Worm (Caenorhabditis elegans) whole organism, mixed stage, embryonic: ENCODE measurements around the gene H21P03.10.

ENCODE experiments used
- M03D4.4 ChIP-seq: sonication (generic microtip); optimal IDR thresholded peaks from 2 replicates; lab custom pipeline; 2017; ENCODE audit warnings: mild to moderate bottlenecking, missing genetic modification characterization, missing compliant biosample characterization
- bed-3 ChIP-seq: fragments of 200-800 bp; sonication (Bioruptor generic); optimal IDR thresholded peaks from 3 replicates; lab custom pipeline; 2018; ENCODE audit warnings: mild to moderate bottlenecking, missing genetic modification characterization, moderate library complexity, missing compliant biosample characterization
- blmp-1 ChIP-seq: fragments of 150-350 bp; optimal IDR thresholded peaks from 2 replicates; lab custom pipeline; 2014; ENCODE audit warnings: missing biosample characterization, missing genetic modification characterization
- ceh-43 ChIP-seq: fragments of 200-800 bp; sonication (Bioruptor generic); optimal IDR thresholded peaks from 2 replicates; lab custom pipeline; 2018; ENCODE audit warnings: mild to moderate bottlenecking, missing genetic modification characterization, moderate library complexity, missing compliant biosample characterization
- ceh-83 ChIP-seq: fragments of 200-800 bp; sonication (Bioruptor generic); optimal IDR thresholded peaks from 2 replicates; lab custom pipeline; 2018; ENCODE audit warnings: mild to moderate bottlenecking, missing genetic modification characterization, missing compliant biosample characterization
- ces-1 ChIP-seq: fragments of 150-350 bp; optimal IDR thresholded peaks from 2 replicates; lab custom pipeline; 2014; ENCODE audit warnings: missing biosample characterization, missing genetic modification reagents, missing genetic modification characterization
- cnd-1 ChIP-seq: fragments of 200-800 bp; sonication (Bioruptor generic); optimal IDR thresholded peaks from 2 replicates; lab custom pipeline; 2018; ENCODE audit warnings: mild to moderate bottlenecking, missing genetic modification characterization, missing compliant biosample characterization
- drap-1 ChIP-seq: fragments of 200-800 bp; sonication (Bioruptor generic); optimal IDR thresholded peaks from 3 replicates; lab custom pipeline; 2018; ENCODE audit warnings: mild to moderate bottlenecking, missing genetic modification characterization, missing compliant biosample characterization
- elt-1 ChIP-seq: sonication (generic microtip); optimal IDR thresholded peaks from 2 replicates; lab custom pipeline; 2017; ENCODE audit warnings: missing genetic modification characterization, mild to moderate bottlenecking, missing compliant biosample characterization, antibody characterized with exemption, moderate library complexity, borderline replicate concordance; ENCODE audit not compliant: insufficient read depth
- elt-3 ChIP-seq: fragments of 150-350 bp; optimal IDR thresholded peaks from 2 replicates; lab custom pipeline; 2014; ENCODE audit warnings: missing biosample characterization, missing genetic modification characterization
- flh-1 ChIP-seq: fragments of 200-800 bp; sonication (Bioruptor generic); optimal IDR thresholded peaks from 2 replicates; lab custom pipeline; 2018; ENCODE audit warnings: mild to moderate bottlenecking, missing genetic modification characterization, moderate library complexity, missing compliant biosample characterization
- ham-2 ChIP-seq: fragments of 200-800 bp; sonication (Bioruptor generic); optimal IDR thresholded peaks from 2 replicates; lab custom pipeline; 2018; ENCODE audit warnings: mild to moderate bottlenecking, missing genetic modification characterization, missing compliant biosample characterization
- hlh-1 ChIP-seq: fragments of 150-350 bp; optimal IDR thresholded peaks from 2 replicates; lab custom pipeline; 2014; ENCODE audit warnings: missing biosample characterization, missing genetic modification reagents, missing genetic modification characterization
- lin-13 ChIP-seq: fragments of 150-350 bp; optimal IDR thresholded peaks from 2 replicates; lab custom pipeline; 2014; ENCODE audit warnings: missing biosample characterization, missing genetic modification characterization
- lin-32 ChIP-seq: fragments of 200-800 bp; sonication (Bioruptor generic); optimal IDR thresholded peaks from 2 replicates; lab custom pipeline; 2018; ENCODE audit warnings: mild to moderate bottlenecking, missing genetic modification characterization, missing compliant biosample characterization
- mep-1 ChIP-seq: fragments of 150-350 bp; optimal IDR thresholded peaks from 2 replicates; lab custom pipeline; 2017; ENCODE audit warnings: missing biosample characterization, missing genetic modification reagents, missing genetic modification characterization, inconsistent platforms
- mls-2 ChIP-seq: sonication (generic microtip); optimal IDR thresholded peaks from 2 replicates; lab custom pipeline; 2016; ENCODE audit warnings: mild to moderate bottlenecking, missing genetic modification characterization, moderate library complexity, missing compliant biosample characterization
- nhr-12 ChIP-seq: fragments of 150-350 bp; optimal IDR thresholded peaks from 2 replicates; lab custom pipeline; 2014; ENCODE audit warnings: missing biosample characterization, missing genetic modification characterization
- nhr-2 ChIP-seq: fragments of 150-350 bp; optimal IDR thresholded peaks from 2 replicates; lab custom pipeline; 2014; ENCODE audit warnings: missing biosample characterization, missing genetic modification characterization
- nhr-237 ChIP-seq: fragments of 150-350 bp; optimal IDR thresholded peaks from 2 replicates; lab custom pipeline; 2014; ENCODE audit warnings: missing biosample characterization, missing genetic modification characterization
- nhr-28 ChIP-seq: fragments of 150-350 bp; optimal IDR thresholded peaks from 2 replicates; lab custom pipeline; 2014; ENCODE audit warnings: missing biosample characterization, missing genetic modification characterization
- nhr-76 ChIP-seq: sonication (generic microtip); optimal IDR thresholded peaks from 2 replicates; lab custom pipeline; 2017; ENCODE audit warnings: missing biosample characterization, missing genetic modification characterization
- sem-2 ChIP-seq: fragments of 200-800 bp; sonication (Bioruptor generic); optimal IDR thresholded peaks from 2 replicates; lab custom pipeline; 2018; ENCODE audit warnings: mild to moderate bottlenecking, missing genetic modification characterization, missing compliant biosample characterization
- snpc-4 ChIP-seq: fragments of 150-350 bp; optimal IDR thresholded peaks from 2 replicates; lab custom pipeline; 2014; ENCODE audit warnings: missing biosample characterization, missing genetic modification characterization
- sptf-1 ChIP-seq: sonication (generic microtip); optimal IDR thresholded peaks from 2 replicates; lab custom pipeline; 2017; ENCODE audit warnings: mild to moderate bottlenecking, missing genetic modification characterization, moderate library complexity, missing compliant biosample characterization
- tbx-8 ChIP-seq: fragments of 200-800 bp; sonication (Bioruptor generic); optimal IDR thresholded peaks from 2 replicates; lab custom pipeline; 2018; ENCODE audit warnings: mild to moderate bottlenecking, missing genetic modification characterization, moderate library complexity, missing compliant biosample characterization
- unc-120 ChIP-seq: sonication (generic microtip); optimal IDR thresholded peaks from 2 replicates; lab custom pipeline; 2017; ENCODE audit warnings: missing genetic modification characterization, missing compliant biosample characterization; ENCODE audit not compliant: poor library complexity, severe bottlenecking
- unc-39 ChIP-seq: fragments of 150-350 bp; optimal IDR thresholded peaks from 2 replicates; lab custom pipeline; 2014; ENCODE audit warnings: missing biosample characterization, missing genetic modification characterization
- unc-62 ChIP-seq: fragments of 150-350 bp; optimal IDR thresholded peaks from 2 replicates; lab custom pipeline; 2014; ENCODE audit warnings: missing biosample characterization, missing genetic modification reagents, missing genetic modification characterization
- zip-8 ChIP-seq: fragments of 150-350 bp; optimal IDR thresholded peaks from 2 replicates; lab custom pipeline; 2014; ENCODE audit warnings: missing biosample characterization, missing genetic modification characterization
- ztf-11 ChIP-seq: fragments of 150-350 bp; optimal IDR thresholded peaks from 2 replicates; lab custom pipeline; 2014; ENCODE audit warnings: missing biosample characterization, missing genetic modification characterization

H21P03.10 gene

ce11 chrIV:11489610-11490339 lies 10.7 kb upstream of the H21P03.10 start:
- TF ChIP-seq blmp-1 (tag; lab: Kevin White, UChicago) (no peak), hlh-1 (peak; percentile 47), unc-120 (peak; percentile 72), unc-62 (GFP tag; lab: Kevin White, UChicago) (peak; percentile 66)

ce11 chrIV:11491422-11491821 lies 9.1 kb upstream of the H21P03.10 start:
- TF ChIP-seq bed-3 (GFP tag; lab: Kevin White, UChicago), result no peak
- no peak for TF ChIP-seq elt-3 (tag; lab: Kevin White, UChicago)
- no peak for TF ChIP-seq M03D4.4 (tag; lab: Kevin White, UChicago)
- TF ChIP-seq nhr-76, result no peak
- TF ChIP-seq nhr-2 (tag; lab: Kevin White, UChicago), result no peak
- no peak for TF ChIP-seq ces-1 (GFP tag; lab: Kevin White, UChicago)
- TF ChIP-seq nhr-28, result no peak
- TF ChIP-seq ham-2 (GFP tag; lab: Kevin White, UChicago), result no peak
- TF ChIP-seq drap-1, result no peak
- no peak for TF ChIP-seq nhr-237 (tag; lab: Kevin White, UChicago)
- no peak for TF ChIP-seq sptf-1

DNA sequence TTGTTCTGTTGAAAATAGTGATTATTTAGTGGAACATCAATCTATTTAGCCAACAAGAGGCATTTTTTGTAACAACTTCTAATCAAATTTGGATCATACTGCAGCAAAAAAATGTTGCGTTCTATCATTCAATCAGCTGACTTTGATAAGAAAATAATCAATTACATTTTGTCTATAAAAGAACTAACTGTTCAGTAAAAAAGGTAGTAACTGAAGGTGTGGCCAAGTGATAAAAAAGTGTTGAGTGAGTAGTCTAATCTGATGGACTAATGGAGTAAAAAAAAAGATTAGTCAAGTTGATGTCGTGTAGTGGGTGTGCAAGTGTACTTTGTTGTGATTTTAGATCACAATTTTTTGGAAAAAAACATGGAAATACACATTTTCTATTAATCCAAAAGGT lies 8.2 kb upstream of the H21P03.10 start:
- TF ChIP-seq nhr-2 (tag; lab: Kevin White, UChicago) (no peak), unc-62 (GFP tag; lab: Kevin White, UChicago) (no peak), M03D4.4 (tag; lab: Kevin White, UChicago) (no peak), lin-13 (no peak), bed-3 (GFP tag; lab: Kevin White, UChicago) (no peak), tbx-8 (GFP tag; lab: Kevin White, UChicago) (no peak), snpc-4 (tag; lab: Kevin White, UChicago) (no peak), nhr-28 (no peak), nhr-76 (no peak), elt-3 (tag; lab: Kevin White, UChicago) (no peak), elt-1 (no peak)

ce11 chrIV:11493899-11494298 lies 6.6 kb upstream of the H21P03.10 start:
- no peak for TF ChIP-seq drap-1
- TF ChIP-seq ham-2 (GFP tag; lab: Kevin White, UChicago), result no peak
- no peak for TF ChIP-seq tbx-8 (GFP tag; lab: Kevin White, UChicago)
- no peak for TF ChIP-seq snpc-4 (tag; lab: Kevin White, UChicago)
- no peak for TF ChIP-seq ztf-11 (tag; lab: Kevin White, UChicago)
- TF ChIP-seq zip-8 (tag; lab: Kevin White, UChicago), result no peak
- TF ChIP-seq unc-39 (tag; lab: Kevin White, UChicago), result no peak
- no peak for TF ChIP-seq mls-2 (tag; lab: Kevin White, UChicago)
- no peak for TF ChIP-seq M03D4.4 (tag; lab: Kevin White, UChicago)
- TF ChIP-seq lin-13, result no peak
- TF ChIP-seq sem-2 (GFP tag; lab: Kevin White, UChicago), result no peak
- no peak for TF ChIP-seq nhr-12 (tag; lab: Kevin White, UChicago)
- TF ChIP-seq, all 35 proteins: peak for 0

DNA sequence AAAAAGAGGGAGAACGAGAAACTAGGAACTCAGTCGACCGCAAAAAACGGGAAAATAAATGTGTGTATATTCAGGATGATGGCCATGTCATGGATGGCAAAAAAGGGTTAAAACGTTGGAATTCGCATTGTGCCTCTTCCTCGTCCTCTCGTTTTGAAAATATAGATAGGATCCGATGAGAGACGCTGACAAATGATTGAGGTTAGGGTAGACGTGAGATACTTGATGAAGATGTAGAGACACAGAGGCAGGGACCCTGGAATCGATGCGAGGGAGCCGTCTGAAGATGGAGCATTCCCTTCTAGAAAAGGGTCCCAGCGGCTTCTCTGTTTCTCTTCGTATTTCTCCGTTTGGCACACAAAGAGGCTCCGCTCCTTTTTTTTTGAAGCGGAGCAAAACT lies 5.6 kb upstream of the H21P03.10 start:
- TF ChIP-seq M03D4.4 (tag; lab: Kevin White, UChicago) (no peak), ces-1 (GFP tag; lab: Kevin White, UChicago) (peak; percentile 47)
- TF ChIP-seq, all 35 proteins: peak for 1

DNA sequence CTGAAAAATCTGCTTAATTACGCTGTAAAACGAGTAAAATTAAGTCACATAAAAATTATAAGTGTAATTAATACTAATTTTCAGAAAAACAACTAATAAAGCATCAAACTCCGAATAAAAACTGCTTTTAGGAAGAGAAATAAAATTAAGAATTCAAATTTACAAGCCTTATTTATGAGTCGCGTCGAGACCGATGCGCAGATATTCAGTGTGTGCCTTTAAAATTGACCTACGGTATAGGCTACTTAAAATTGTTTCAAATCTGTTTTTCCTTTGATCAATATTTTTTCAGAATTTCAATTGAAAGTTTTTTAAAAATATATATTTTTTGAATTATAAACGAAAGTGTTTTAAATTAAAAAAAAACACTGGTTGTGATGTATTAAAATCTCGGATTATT lies 2.4 kb upstream of the H21P03.10 start, which contains the start of gene sms-1:
sms-1 (minus strand) TSS at position 6 of the 400 bp plus-strand sequence.
- no peak for TF ChIP-seq nhr-28
- TF ChIP-seq hlh-1, result no peak
- TF ChIP-seq lin-32, result no peak
- TF ChIP-seq ztf-11 (tag; lab: Kevin White, UChicago), result no peak
- no peak for TF ChIP-seq flh-1 (GFP tag; lab: Kevin White, UChicago)
- TF ChIP-seq mep-1 (tag; lab: Kevin White, UChicago), result no peak
- no peak for TF ChIP-seq ceh-43 (GFP tag; lab: Kevin White, UChicago)
- TF ChIP-seq nhr-12 (tag; lab: Kevin White, UChicago), result no peak
- no peak for TF ChIP-seq elt-3 (tag; lab: Kevin White, UChicago)
- TF ChIP-seq ceh-83 (GFP tag; lab: Kevin White, UChicago), result no peak
- no peak for TF ChIP-seq cnd-1 (tag; lab: Kevin White, UChicago)
